Worm (Caenorhabditis elegans) whole organism, L1 larva: ENCODE results near the gene sco-1.

Experiments used
- C34B4.2 ChIP-seq: sonication (generic microtip); optimal IDR thresholded peaks from 2 replicates; lab custom pipeline; 2017; ENCODE audit warnings: mild to moderate bottlenecking, missing genetic modification characterization, missing compliant biosample characterization
- alr-1 ChIP-seq: fragments of 200-800 bp; sonication (Bioruptor generic); optimal IDR thresholded peaks from 2 replicates; lab custom pipeline; 2018; ENCODE audit warnings: borderline replicate concordance, mild to moderate bottlenecking, missing genetic modification characterization, missing compliant biosample characterization
- ceh-63 ChIP-seq: fragments of 200-800 bp; sonication (Bioruptor generic); optimal IDR thresholded peaks from 2 replicates; lab custom pipeline; 2018; ENCODE audit warnings: mild to moderate bottlenecking, missing genetic modification characterization, missing compliant biosample characterization
- dpl-1 ChIP-seq, 3 experiments: fragments of 150-350 bp in 2 of 3; sonication (generic microtip) in 1 of 3; optimal IDR thresholded peaks; 2 replicates each; lab custom pipeline; 2014 to 2017; ENCODE audit warnings: missing biosample characterization in 3 of 3, missing genetic modification characterization in 3 of 3, missing genetic modification reagents in 3 of 3
- dsc-1 ChIP-seq: sonication (generic microtip); optimal IDR thresholded peaks from 2 replicates; lab custom pipeline; 2016; ENCODE audit warnings: mild to moderate bottlenecking, missing genetic modification characterization, missing compliant biosample characterization
- egl-13 ChIP-seq: sonication (generic microtip); optimal IDR thresholded peaks from 2 replicates; lab custom pipeline; 2016; ENCODE audit warnings: missing genotype, missing genetic modification reagents, missing genetic modification characterization, missing compliant biosample characterization
- egl-27 ChIP-seq, 2 experiments: fragments of 150-350 bp in 1 of 2; sonication (generic microtip); optimal IDR thresholded peaks; 3 replicates each; lab custom pipeline; 2017 to 2018; ENCODE audit warnings: missing biosample characterization in 2 of 2, missing genetic modification characterization in 2 of 2, missing genetic modification reagents in 2 of 2
- elt-2 ChIP-seq: sonication (generic microtip); optimal IDR thresholded peaks from 2 replicates; lab custom pipeline; 2016; ENCODE audit warnings: missing genetic modification characterization, mild to moderate bottlenecking, inconsistent platforms, missing compliant biosample characterization, missing genetic modification reagents
- elt-3 ChIP-seq, 6 experiments: fragments of 150-350 bp in 1 of 6; sonication (generic microtip); optimal IDR thresholded peaks; 2 replicates each; lab custom pipeline; 2017 to 2018; ENCODE audit warnings: missing biosample characterization in 6 of 6, missing genetic modification characterization in 6 of 6, inconsistent platforms in 1 of 6
- ets-5 ChIP-seq: fragments of 200-800 bp; sonication (Bioruptor generic); IDR thresholded peaks from 2 replicates; pipeline ENCODE4 v1.3.6; 2022; ENCODE audit warnings: missing genetic modification characterization, missing compliant biosample characterization
- fkh-10 ChIP-seq: sonication (generic microtip); optimal IDR thresholded peaks from 2 replicates; lab custom pipeline; 2017; ENCODE audit warnings: missing biosample characterization, missing genetic modification reagents, missing genetic modification characterization
- fkh-4 ChIP-seq: sonication (generic microtip); optimal IDR thresholded peaks from 2 replicates; lab custom pipeline; 2016; ENCODE audit warnings: missing compliant biosample characterization, missing genetic modification characterization, borderline replicate concordance
- fos-1 ChIP-seq: fragments of 150-350 bp; optimal IDR thresholded peaks from 2 replicates; lab custom pipeline; 2014; ENCODE audit warnings: missing biosample characterization, missing genetic modification characterization
- hlh-4 ChIP-seq: sonication (generic microtip); optimal IDR thresholded peaks from 2 replicates; lab custom pipeline; 2016; ENCODE audit warnings: mild to moderate bottlenecking, missing genetic modification characterization, missing compliant biosample characterization
- hpl-2 ChIP-seq: fragments of 150-350 bp; optimal IDR thresholded peaks from 2 replicates; lab custom pipeline; 2014; ENCODE audit warnings: missing biosample characterization, missing genetic modification reagents, missing genetic modification characterization
- irx-1 ChIP-seq: sonication (generic microtip); optimal IDR thresholded peaks from 2 replicates; lab custom pipeline; 2016; ENCODE audit warnings: missing genetic modification characterization, missing compliant biosample characterization
- jun-1 ChIP-seq: fragments of 150-350 bp; optimal IDR thresholded peaks from 2 replicates; lab custom pipeline; 2014; ENCODE audit warnings: missing biosample characterization, missing genetic modification reagents, missing genetic modification characterization
- lin-13 ChIP-seq: fragments of 150-350 bp; optimal IDR thresholded peaks from 2 replicates; lab custom pipeline; 2014; ENCODE audit warnings: missing biosample characterization, missing genetic modification reagents, missing genetic modification characterization
- lin-35 ChIP-seq, 2 experiments: fragments of 150-350 bp; optimal IDR thresholded peaks; 2 replicates each; lab custom pipeline; 2014; ENCODE audit warnings: missing biosample characterization in 2 of 2, missing genetic modification characterization in 2 of 2, missing genetic modification reagents in 2 of 2
- lin-39 ChIP-seq: fragments of 150-350 bp; optimal IDR thresholded peaks from 2 replicates; lab custom pipeline; 2014; ENCODE audit warnings: missing biosample characterization, missing genetic modification reagents, missing genetic modification characterization
- mdl-1 ChIP-seq, 2 experiments: fragments of 150-350 bp; optimal IDR thresholded peaks; 2 replicates each; lab custom pipeline; 2014 to 2017; ENCODE audit warnings: missing biosample characterization in 2 of 2, missing genetic modification characterization in 2 of 2, inconsistent platforms in 1 of 2
- mef-2 ChIP-seq: fragments of 150-350 bp; optimal IDR thresholded peaks from 2 replicates; lab custom pipeline; 2014; ENCODE audit warnings: missing biosample characterization, missing genetic modification characterization
- mep-1 ChIP-seq: fragments of 150-350 bp; optimal IDR thresholded peaks from 2 replicates; lab custom pipeline; 2014; ENCODE audit warnings: missing biosample characterization, missing genetic modification characterization
- nhr-12 ChIP-seq: sonication (generic microtip); optimal IDR thresholded peaks from 2 replicates; lab custom pipeline; 2017; ENCODE audit warnings: missing biosample characterization, missing genetic modification characterization
- nhr-19 ChIP-seq: fragments of 200-800 bp; sonication (Bioruptor generic); conservative IDR thresholded peaks from 2 replicates; pipeline ENCODE4 v1.3.6; 2022; ENCODE audit warnings: missing genetic modification characterization, missing compliant biosample characterization
- nhr-47 ChIP-seq: sonication (generic microtip); optimal IDR thresholded peaks from 2 replicates; lab custom pipeline; 2016; ENCODE audit warnings: mild to moderate bottlenecking, missing genetic modification characterization, moderate library complexity, missing compliant biosample characterization
- nhr-71 ChIP-seq: sonication (generic microtip); optimal IDR thresholded peaks from 2 replicates; lab custom pipeline; 2016; ENCODE audit warnings: mild to moderate bottlenecking, missing genetic modification characterization, moderate library complexity, missing compliant biosample characterization
- nhr-84 ChIP-seq: sonication (generic microtip); optimal IDR thresholded peaks from 2 replicates; lab custom pipeline; 2017; ENCODE audit warnings: missing biosample characterization, missing genetic modification characterization
- pag-3 ChIP-seq: sonication (generic microtip); optimal IDR thresholded peaks from 2 replicates; lab custom pipeline; 2017; ENCODE audit warnings: missing genetic modification characterization, mild to moderate bottlenecking, missing compliant biosample characterization, antibody characterized with exemption, borderline replicate concordance; ENCODE audit not compliant: insufficient read depth
- pax-3 ChIP-seq: fragments of 200-800 bp; sonication (Bioruptor generic); optimal IDR thresholded peaks from 2 replicates; lab custom pipeline; 2018; ENCODE audit warnings: mild to moderate bottlenecking, missing genetic modification characterization, moderate library complexity, missing compliant biosample characterization
- pqm-1 ChIP-seq: sonication (generic microtip); optimal IDR thresholded peaks from 3 replicates; lab custom pipeline; 2017; ENCODE audit warnings: missing biosample characterization, missing genetic modification characterization
- rnt-1 ChIP-seq: sonication (generic microtip); optimal IDR thresholded peaks from 2 replicates; lab custom pipeline; 2016; ENCODE audit warnings: mild to moderate bottlenecking, missing genetic modification characterization, moderate library complexity, missing compliant biosample characterization
- snu-23 ChIP-seq: sonication (generic microtip); optimal IDR thresholded peaks from 2 replicates; lab custom pipeline; 2016; ENCODE audit warnings: missing genetic modification characterization, missing compliant biosample characterization
- sup-37 ChIP-seq: fragments of 200-800 bp; sonication (Bioruptor generic); optimal IDR thresholded peaks from 2 replicates; lab custom pipeline; 2018; ENCODE audit warnings: mild to moderate bottlenecking, missing genetic modification characterization, missing compliant biosample characterization
- unc-30 ChIP-seq: sonication (generic microtip); optimal IDR thresholded peaks from 2 replicates; lab custom pipeline; 2017; ENCODE audit warnings: missing biosample characterization, missing genetic modification characterization
- unc-98 ChIP-seq: fragments of 200-800 bp; sonication (Bioruptor generic); IDR thresholded peaks from 2 replicates; pipeline ENCODE4 v1.3.6; 2022; ENCODE audit warnings: missing genetic modification characterization, missing compliant biosample characterization
- xbp-1 ChIP-seq: sonication (generic microtip); optimal IDR thresholded peaks from 2 replicates; lab custom pipeline; 2016; ENCODE audit warnings: missing genetic modification characterization, missing compliant biosample characterization

sco-1 gene

DNA sequence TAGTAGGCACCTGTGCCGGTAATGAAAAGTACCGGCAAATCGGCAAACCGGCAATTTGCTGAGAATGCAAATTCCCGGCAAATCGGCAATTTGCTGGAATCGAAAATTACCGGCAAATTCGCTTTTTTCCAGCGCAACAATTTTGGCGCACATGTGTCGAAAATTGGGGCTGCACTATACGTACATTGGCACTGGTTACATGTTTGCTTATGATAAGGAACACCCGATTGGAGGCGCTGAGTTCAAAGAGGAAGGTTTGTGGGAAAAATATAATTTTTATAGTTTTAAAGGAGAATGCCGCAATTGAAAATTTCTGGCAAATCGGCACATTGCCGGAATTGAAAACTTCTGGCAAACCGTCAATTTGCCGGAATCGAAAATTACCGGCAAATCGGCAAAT, 2.2 kb upstream of the sco-1 start:
- no peak for TF ChIP-seq ets-5 (GFP tag; lab: Robert Waterston, UW)
- TF ChIP-seq hpl-2 (GFP tag; lab: Kevin White, UChicago), result no peak
- no peak for TF ChIP-seq ceh-63
- TF ChIP-seq elt-2 (tag; lab: Kevin White, UChicago), result peak; percentile 63
- no peak for TF ChIP-seq nhr-71 (tag; lab: Kevin White, UChicago)

DNA sequence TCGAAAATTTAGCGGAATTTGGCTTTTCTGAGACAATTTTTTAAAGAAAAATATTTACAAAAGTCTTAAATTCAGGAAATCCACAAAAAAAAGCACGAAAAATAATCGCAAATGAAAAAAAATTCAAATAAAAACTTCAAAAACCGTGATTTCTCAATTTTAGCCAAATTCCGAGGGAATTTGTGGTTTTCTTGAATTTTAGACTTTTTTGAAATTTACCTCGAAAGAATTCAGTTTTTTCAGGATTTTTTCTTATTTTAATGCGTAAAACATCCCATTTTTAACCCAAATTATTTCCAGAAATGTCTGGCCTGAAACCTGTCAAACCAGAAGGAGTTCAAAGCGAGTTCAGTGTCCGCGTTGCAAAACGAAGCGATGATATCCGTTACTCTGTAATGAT, 1.9 kb downstream of the sco-1 start, which contains the start of gene gtf-2F1:
TSS of gene gtf-2F1 (plus strand) at position 301 of the 400 bp plus-strand sequence.
- TF ChIP-seq hlh-4 (tag; lab: Kevin White, UChicago), result no peak
- TF ChIP-seq C34B4.2, result no peak
- TF ChIP-seq pqm-1, result no peak
- TF ChIP-seq dsc-1, result no peak

- TF ChIP-seq alr-1 (no peak), nhr-12 (tag; lab: Kevin White, UChicago) (no peak), egl-27 (tag; optimal IDR thresholded peaks at IDR 0.05; lab: Kevin White, UChicago) (no peak), lin-35 (GFP tag; optimal IDR thresholded peaks at IDR 0.05; lab: Kevin White, UChicago) (no peak), fos-1 (tag; lab: Kevin White, UChicago) (no peak), pag-3 (no peak), jun-1 (no peak), dsc-1 (no peak), nhr-84 (no peak), elt-3 (tag; optimal IDR thresholded peaks at IDR 0.05; lab: Kevin White, UChicago) (no peak), lin-13 (GFP tag; lab: Kevin White, UChicago) (no peak), rnt-1 (tag; lab: Kevin White, UChicago) (no peak), dpl-1 (GFP tag; optimal IDR thresholded peaks at IDR 0.05; lab: Kevin White, UChicago) (no peak), pax-3 (tag; lab: Kevin White, UChicago) (no peak), irx-1 (no peak), mep-1 (tag; lab: Kevin White, UChicago) (no peak), lin-39 (tag; lab: Kevin White, UChicago) (no peak), egl-13 (tag; lab: Kevin White, UChicago) (no peak), nhr-47 (tag; lab: Kevin White, UChicago) (no peak), mdl-1 (tag; optimal IDR thresholded peaks at IDR 0.05; lab: Kevin White, UChicago) (no peak)
These were observed 7.6 kb downstream of the sco-1 start, which contains the start of gene Y52E8A.3 for ce11 chrII:4306921-4307630. Gene Y52E8A.3, minus strand, starts transcription at chrII:4306971.

ce11 chrII:4312115-4312514, 12.7 kb downstream of the sco-1 start, which contains the start of gene plep-1:
Gene plep-1, minus strand, starts transcription at chrII:4312215.
- no peak for TF ChIP-seq sup-37 (GFP tag; lab: Kevin White, UChicago)
- TF ChIP-seq fkh-10, result no peak
- no peak for TF ChIP-seq unc-98 (GFP tag; lab: Robert Waterston, UW)
- TF ChIP-seq dpl-1 (GFP tag; optimal IDR thresholded peaks at IDR 0.05; lab: Kevin White, UChicago), result no peak
- no peak for TF ChIP-seq elt-2 (tag; lab: Kevin White, UChicago)
- TF ChIP-seq mef-2, result no peak

DNA sequence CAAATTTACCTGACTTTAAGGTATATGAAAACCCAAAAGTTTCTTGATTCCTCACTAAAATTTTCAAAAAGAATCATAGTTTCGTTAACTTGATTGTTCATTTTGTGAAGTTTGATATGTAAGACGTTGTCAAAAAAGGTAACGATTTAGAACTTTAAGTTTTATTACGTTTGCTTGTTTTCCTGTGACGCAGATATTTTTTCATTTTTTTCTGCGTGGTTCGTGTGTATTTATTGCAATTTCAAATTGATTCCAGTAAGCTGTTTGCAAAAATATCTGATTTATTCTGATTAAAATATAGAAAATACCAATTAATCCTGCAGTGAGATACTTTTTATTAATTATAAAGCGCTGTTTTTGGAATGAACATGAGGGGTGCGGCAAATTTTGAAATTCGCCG, 16.6 kb downstream of the sco-1 start, which contains the start of gene srw-40:
TSS of gene srw-40 (minus strand) at position 101 of the 400 bp plus-strand sequence.
- TF ChIP-seq snu-23 (GFP tag; lab: Kevin White, UChicago), result no peak
- TF ChIP-seq nhr-19 (GFP tag; lab: Robert Waterston, UW), result no peak
- no peak for TF ChIP-seq unc-30
- TF ChIP-seq xbp-1, result no peak
- TF ChIP-seq fkh-4, result no peak
